Worm (Caenorhabditis elegans): ENCODE measurements around the gene pho-11.
A peak's percentile ranks its signal among the peaks of the same experiment; 100 is the strongest.

- TF ChIP-seq F44E2.7 (GFP tag; IDR thresholded peaks at IDR 0.05) (no peak), dve-1 (tag; optimal IDR thresholded peaks at IDR 0.05; ENCODE audit: insufficient read depth) (peak; percentile 25), unc-62 (GFP tag; optimal IDR thresholded peaks at IDR 0.05 in 1 of 2) (peak in 1 of 2 experiments; percentile 22), unc-62 (tag; optimal IDR thresholded peaks at IDR 0.05) (no peak), nhr-10 (tag; optimal IDR thresholded peaks at IDR 0.05) (no peak), nhr-11 (tag; optimal IDR thresholded peaks at IDR 0.05) (no peak), lin-1 (GFP tag; IDR thresholded peaks at IDR 0.05) (no peak), zag-1 (tag; optimal IDR thresholded peaks at IDR 0.05) (no peak), skn-1 (tag; optimal IDR thresholded peaks at IDR 0.05) (no peak), mdl-1 (tag; optimal IDR thresholded peaks at IDR 0.05) (no peak), snpc-4 (tag; optimal IDR thresholded peaks at IDR 0.05) (no peak), ztf-7 (tag; optimal IDR thresholded peaks at IDR 0.05) (no peak), unc-130 (GFP tag; optimal IDR thresholded peaks at IDR 0.05) (no peak), lin-13 (GFP tag; optimal IDR thresholded peaks at IDR 0.05) (no peak), mxl-3 (GFP tag; optimal IDR thresholded peaks at IDR 0.05) (no peak)
Measured at ce11 chrII:9970438-9971092, 38.9 kb downstream of the pho-11 start, which contains the start of gene R53.5.

All from whole organism, L4 larva.